Fruit fly (Drosophila melanogaster) whole organism, embryonic: Measurements from ENCODE around the gene CG9021.
A peak's percentile ranks its signal among the peaks of the same experiment; 100 is the strongest.

Experiments used
- Asciz ChIP-seq: fragments of 200-800 bp; sonication (Bioruptor generic); optimal IDR thresholded peaks from 2 replicates; lab custom pipeline; 2017; ENCODE audit warnings: missing biosample characterization, mild to moderate bottlenecking, missing genetic modification characterization, missing genetic modification reagents
- Atf3 ChIP-seq: fragments of 200-800 bp; sonication (Bioruptor generic); optimal IDR thresholded peaks from 3 replicates; lab custom pipeline; 2016; ENCODE audit warnings: missing biosample characterization, missing genetic modification characterization
- BEAF-32 ChIP-seq: fragments of 200-800 bp; sonication (Bioruptor generic); optimal IDR thresholded peaks from 3 replicates; lab custom pipeline; 2017; ENCODE audit warnings: missing biosample characterization, missing genetic modification characterization, mild to moderate bottlenecking, moderate library complexity, missing genetic modification reagents
- CG12071 ChIP-seq: fragments of 200-800 bp; sonication (Bioruptor generic); optimal IDR thresholded peaks from 3 replicates; lab custom pipeline; 2018; ENCODE audit warnings: missing biosample characterization, mild to moderate bottlenecking, missing genetic modification characterization
- CG12155 ChIP-seq: fragments of 200-800 bp; sonication (Bioruptor generic); optimal IDR thresholded peaks from 3 replicates; lab custom pipeline; 2016; ENCODE audit warnings: missing biosample characterization, missing genetic modification characterization
- CG14860 ChIP-seq: fragments of 200-800 bp; sonication (Bioruptor generic); IDR thresholded peaks from 3 replicates; pipeline ENCODE4 v1.3.6; 2022; ENCODE audit warnings: missing biosample characterization, missing genetic modification characterization; ENCODE audit not compliant: partially characterized antibody
- CG15073 ChIP-seq: fragments of 200-800 bp; sonication (Bioruptor generic); optimal IDR thresholded peaks from 2 replicates; lab custom pipeline; 2016; ENCODE audit warnings: missing biosample characterization, missing genetic modification characterization
- CG15269 ChIP-seq: fragments of 200-800 bp; sonication (Bioruptor generic); optimal IDR thresholded peaks from 2 replicates; lab custom pipeline; 2018; ENCODE audit warnings: missing biosample characterization, mild to moderate bottlenecking, missing genetic modification characterization, moderate library complexity
- CG16863 ChIP-seq: fragments of 200-800 bp; sonication (Bioruptor generic); optimal IDR thresholded peaks from 3 replicates; lab custom pipeline; 2016; ENCODE audit warnings: missing biosample characterization, missing genetic modification characterization
- CG17612 ChIP-seq: fragments of 200-800 bp; sonication (Bioruptor generic); IDR thresholded peaks from 2 replicates; pipeline ENCODE4 v1.3.6; 2022; ENCODE audit warnings: missing biosample characterization, missing genetic modification characterization
- CG18262 ChIP-seq: fragments of 200-800 bp; optimal IDR thresholded peaks from 3 replicates; lab custom pipeline; 2019; ENCODE audit warnings: missing biosample characterization, mild to moderate bottlenecking, missing genetic modification characterization, moderate library complexity
- CG1832 ChIP-seq: fragments of 200-800 bp; sonication (Bioruptor generic); optimal IDR thresholded peaks from 2 replicates; lab custom pipeline; 2017; ENCODE audit warnings: missing biosample characterization, mild to moderate bottlenecking, missing genetic modification characterization, inconsistent platforms
- CG33213 ChIP-seq: fragments of 200-800 bp; sonication (Bioruptor generic); optimal IDR thresholded peaks from 3 replicates; lab custom pipeline; 2016; ENCODE audit warnings: missing biosample characterization, missing genetic modification characterization
- CG34224 ChIP-seq: fragments of 200-800 bp; sonication (Bioruptor generic); IDR thresholded peaks from 3 replicates; pipeline ENCODE4 v1.3.6; 2022; ENCODE audit warnings: missing biosample characterization, missing genetic modification characterization; ENCODE audit not compliant: partially characterized antibody
- CG34376 ChIP-seq: fragments of 200-800 bp; sonication (Bioruptor generic); optimal IDR thresholded peaks from 2 replicates; lab custom pipeline; 2018; ENCODE audit warnings: missing biosample characterization, mild to moderate bottlenecking, missing genetic modification characterization
- CG3847 ChIP-seq: fragments of 200-800 bp; sonication (Bioruptor generic); IDR thresholded peaks from 2 replicates; pipeline ENCODE4 v1.3.6; 2022; ENCODE audit warnings: missing biosample characterization, missing genetic modification characterization
- CG4360 ChIP-seq: fragments of 200-800 bp; sonication (Bioruptor generic); IDR thresholded peaks from 2 replicates; pipeline ENCODE4 v1.3.6; 2022; ENCODE audit warnings: missing biosample characterization, missing genetic modification characterization
- CG5245 ChIP-seq: fragments of 200-800 bp; sonication (Bioruptor generic); optimal IDR thresholded peaks from 3 replicates; lab custom pipeline; 2016; ENCODE audit warnings: missing biosample characterization, missing genetic modification characterization
- CG7357 ChIP-seq: fragments of 200-800 bp; sonication (Bioruptor generic); IDR thresholded peaks from 3 replicates; pipeline ENCODE4 v1.3.6; 2022; ENCODE audit warnings: missing biosample characterization, missing genetic modification characterization
- CG8290 ChIP-seq, 3 experiments: fragments of 200-800 bp; sonication (Bioruptor generic); optimal IDR thresholded peaks; 2 replicates each; lab custom pipeline; 2016 to 2019; ENCODE audit warnings: missing biosample characterization in 3 of 3, missing genetic modification characterization in 3 of 3, mild to moderate bottlenecking in 2 of 3, moderate library complexity in 1 of 3
- CG8478 ChIP-seq: fragments of >200 bp; optimal IDR thresholded peaks from 2 replicates; lab custom pipeline; 2018
- CG8924 ChIP-seq: fragments of 200-800 bp; optimal IDR thresholded peaks from 3 replicates; lab custom pipeline; 2019; ENCODE audit warnings: missing biosample characterization, mild to moderate bottlenecking, missing genetic modification characterization, moderate library complexity
- CTCF ChIP-seq: fragments of 200-800 bp; sonication (Bioruptor generic); optimal IDR thresholded peaks from 2 replicates; lab custom pipeline; 2017; ENCODE audit warnings: missing biosample characterization, mild to moderate bottlenecking, missing genetic modification characterization, moderate library complexity
- Doc2 ChIP-seq: fragments of 200-800 bp; sonication (Bioruptor generic); IDR thresholded peaks from 2 replicates; pipeline ENCODE4 v1.3.6; 2022; ENCODE audit warnings: missing biosample characterization, missing genetic modification characterization
- Fer1 ChIP-seq: fragments of 200-800 bp; sonication (Bioruptor generic); optimal IDR thresholded peaks from 2 replicates; lab custom pipeline; 2017; ENCODE audit warnings: missing biosample characterization, mild to moderate bottlenecking, missing genetic modification characterization
- Hr3 ChIP-seq: fragments of 200-800 bp; sonication (Bioruptor generic); optimal IDR thresholded peaks from 3 replicates; lab custom pipeline; 2016; ENCODE audit warnings: missing biosample characterization, missing genetic modification characterization
- Opbp ChIP-seq: fragments of 200-800 bp; sonication (Bioruptor generic); IDR thresholded peaks from 3 replicates; pipeline ENCODE4 v1.3.6; 2022; ENCODE audit warnings: missing biosample characterization, missing genetic modification characterization; ENCODE audit not compliant: partially characterized antibody
- Trl ChIP-seq, 3 experiments: fragments of >200 bp in 2 of 3; fragments of 200-800 bp in 1 of 3; sonication (Bioruptor generic) in 1 of 3; optimal IDR thresholded peaks; 2 replicates in 1 of 3; 3 replicates in 2 of 3; lab custom pipeline; 2016 to 2017; ENCODE audit warnings: missing biosample characterization in 1 of 3, missing genetic modification characterization in 1 of 3
- ato ChIP-seq: fragments of 200-800 bp; sonication (Bioruptor generic); IDR thresholded peaks from 2 replicates; pipeline ENCODE4 v1.3.6; 2022; ENCODE audit warnings: missing biosample characterization, missing genetic modification characterization; ENCODE audit not compliant: partially characterized antibody
- bsh ChIP-seq, 2 experiments: fragments of 200-800 bp; sonication (Bioruptor generic); optimal IDR thresholded peaks; 2 replicates each; lab custom pipeline; 2017 to 2018; ENCODE audit warnings: mild to moderate bottlenecking in 2 of 2, missing biosample characterization in 2 of 2, missing genetic modification characterization in 2 of 2, moderate library complexity in 1 of 2
- cas ChIP-seq: fragments of 200-800 bp; sonication (Bioruptor generic); IDR thresholded peaks from 2 replicates; pipeline ENCODE4 v1.3.6; 2022; ENCODE audit warnings: missing biosample characterization, missing genetic modification characterization
- caup ChIP-seq: fragments of 200-800 bp; sonication (Bioruptor generic); optimal IDR thresholded peaks from 3 replicates; lab custom pipeline; 2017; ENCODE audit warnings: missing biosample characterization, mild to moderate bottlenecking, missing genetic modification characterization, moderate library complexity; ENCODE audit not compliant: severe bottlenecking
- chm ChIP-seq: fragments of 200-800 bp; sonication (Bioruptor generic); IDR thresholded peaks from 2 replicates; pipeline ENCODE4 v1.3.6; 2022; ENCODE audit warnings: missing biosample characterization, missing genetic modification characterization
- ci ChIP-seq: fragments of 200-800 bp; sonication (Bioruptor generic); IDR thresholded peaks from 3 replicates; pipeline ENCODE4 v1.3.6; 2022; ENCODE audit warnings: missing biosample characterization, missing genetic modification characterization
- croc ChIP-seq: fragments of 200-800 bp; sonication (Bioruptor generic); conservative IDR thresholded peaks from 3 replicates; pipeline ENCODE4 v1.3.6; 2022; ENCODE audit warnings: missing biosample characterization, missing genetic modification characterization
- disco-r ChIP-seq: fragments of 200-800 bp; sonication (Bioruptor generic); optimal IDR thresholded peaks from 2 replicates; lab custom pipeline; 2016; ENCODE audit warnings: missing biosample characterization, missing genetic modification characterization
- dysf ChIP-seq: fragments of 200-800 bp; sonication (Bioruptor generic); IDR thresholded peaks from 3 replicates; pipeline ENCODE4 v1.3.6; 2022; ENCODE audit warnings: missing biosample characterization, missing genetic modification characterization
- exex ChIP-seq: fragments of 200-800 bp; sonication (Bioruptor generic); optimal IDR thresholded peaks from 4 replicates; lab custom pipeline; 2018; ENCODE audit warnings: missing biosample characterization, mild to moderate bottlenecking, missing genetic modification characterization, moderate library complexity
- fd64A ChIP-seq: fragments of 200-800 bp; sonication (Bioruptor generic); optimal IDR thresholded peaks from 3 replicates; lab custom pipeline; 2018; ENCODE audit warnings: missing biosample characterization, mild to moderate bottlenecking, missing genetic modification characterization
- gce ChIP-seq: fragments of 200-800 bp; sonication (Bioruptor generic); IDR thresholded peaks from 3 replicates; pipeline ENCODE4 v1.3.6; 2022; ENCODE audit warnings: missing biosample characterization, missing genetic modification characterization
- hb ChIP-seq: fragments of 200-800 bp; sonication (Bioruptor generic); IDR thresholded peaks from 3 replicates; pipeline ENCODE4 v1.3.6; 2022; ENCODE audit warnings: missing biosample characterization, missing genetic modification characterization; ENCODE audit not compliant: partially characterized antibody
- jigr1 ChIP-seq: fragments of 200-800 bp; sonication (Bioruptor generic); IDR thresholded peaks from 3 replicates; pipeline ENCODE4 v1.3.6; 2022; ENCODE audit warnings: missing biosample characterization, missing genetic modification characterization
- klu ChIP-seq: fragments of 200-800 bp; sonication (Bioruptor generic); IDR thresholded peaks from 2 replicates; pipeline ENCODE4 v1.3.6; 2022; ENCODE audit warnings: missing biosample characterization, missing genetic modification characterization
- pan ChIP-seq, 4 experiments: fragments of >200 bp in 3 of 4; fragments of 200-800 bp in 1 of 4; sonication (Bioruptor generic) in 1 of 4; optimal IDR thresholded peaks in 3 of 4; IDR thresholded peaks in 1 of 4; 2 replicates each; pipeline versions ENCODE4 v1.3.6 to Lab custom; 2017 to 2022; ENCODE audit warnings: missing biosample characterization in 2 of 4, missing genetic modification characterization in 2 of 4, mixed read lengths in 1 of 4
- peb ChIP-seq: fragments of 200-800 bp; sonication (Bioruptor generic); IDR thresholded peaks from 2 replicates; pipeline ENCODE4 v1.3.6; 2022; ENCODE audit warnings: missing biosample characterization, missing genetic modification characterization
- sisA ChIP-seq: fragments of 200-800 bp; sonication (Bioruptor generic); IDR thresholded peaks from 2 replicates; pipeline ENCODE4 v1.3.6; 2022; ENCODE audit warnings: missing biosample characterization, missing genetic modification characterization
- tna ChIP-seq: fragments of 200-800 bp; sonication (Bioruptor generic); IDR thresholded peaks from 2 replicates; pipeline ENCODE4 v1.3.6; 2022; ENCODE audit warnings: missing biosample characterization, missing genetic modification characterization; ENCODE audit not compliant: partially characterized antibody

Gene CG9021

DNA sequence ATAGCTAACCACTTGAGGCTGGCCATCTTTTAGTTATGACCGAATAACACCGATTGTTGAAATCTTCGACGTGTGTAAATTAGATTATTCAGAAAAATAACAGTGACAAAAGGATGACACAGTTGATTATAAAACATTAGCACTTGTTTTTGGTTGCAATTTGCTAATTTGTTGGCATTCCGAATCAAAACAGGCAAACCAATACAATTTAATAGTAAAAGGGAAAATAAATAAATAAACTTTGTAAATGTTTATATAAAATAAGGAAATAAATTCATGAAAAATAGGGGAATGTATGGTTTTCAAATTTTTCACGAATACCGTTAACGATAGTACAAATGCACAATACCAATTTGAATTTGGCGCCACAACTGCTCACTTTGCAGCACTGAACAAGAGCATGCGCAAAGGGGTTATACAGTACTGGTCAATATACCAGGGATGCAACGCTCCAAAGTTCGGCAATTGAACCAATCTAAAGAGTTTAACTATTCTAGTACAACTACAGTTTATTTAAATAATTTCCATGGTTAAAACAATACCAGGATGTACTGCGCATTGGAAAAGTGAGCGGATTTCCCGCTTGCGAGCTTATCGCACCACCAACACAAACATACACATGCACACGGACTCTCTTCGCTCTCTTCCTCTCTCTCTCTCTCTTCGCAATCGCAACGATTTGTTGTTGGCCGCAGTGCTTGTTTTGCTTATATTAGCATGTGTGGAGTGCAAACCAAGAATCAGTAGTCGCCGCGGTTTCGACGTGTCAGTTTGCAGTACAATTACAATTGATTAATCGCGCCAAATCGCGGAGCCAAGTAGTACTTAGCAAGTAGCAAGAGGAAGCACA is 39.0 kb upstream of the CG9021 start, which contains the start of the genes Sfp26Ad and Gpdh1 (continued):
- TF ChIP-seq sisA = peak; percentile 65
- peak; percentile 46 for TF ChIP-seq CG16863
- peak; percentile 54; the same call in 2 of the 3 replicates for TF ChIP-seq Opbp
- peak; percentile 67; the same call in 2 of the 3 replicates for TF ChIP-seq dysf (GFP tag; lab: Robert Waterston, UW)
- no peak; the same call in 2 of the 3 replicates for TF ChIP-seq gce
- TF ChIP-seq CG14860 = no peak
- peak; percentile 68 for TF ChIP-seq CG8290 (GFP tag; optimal IDR thresholded peaks at IDR 0.05; lab: Kevin White, UChicago)
- peak in 1 of 2 experiments; percentile 92 for TF ChIP-seq CG8290 (tag; optimal IDR thresholded peaks at IDR 0.05; lab: Kevin White, UChicago)
- TF ChIP-seq bsh (GFP tag; optimal IDR thresholded peaks at IDR 0.05; lab: Kevin White, UChicago) = peak; percentile 39 to 62
- peak; percentile 66 for TF ChIP-seq exex (tag; lab: Kevin White, UChicago)
- TF ChIP-seq CG3847 = peak; percentile 93
- TF ChIP-seq pan (optimal IDR thresholded peaks at IDR 0.05; lab: Kevin White, UChicago) = no peak
- TF ChIP-seq pan (GFP tag; optimal IDR thresholded peaks at IDR 0.05 in 1 of 2, IDR thresholded peaks at IDR 0.05 in 1 of 2) = peak in 1 of 2 experiments; percentile 63
- peak; percentile 46; the same call in 1 of the 2 replicates for TF ChIP-seq klu (GFP tag; lab: Robert Waterston, UW)
- peak; percentile 5 for TF ChIP-seq Asciz (GFP tag; lab: Kevin White, UChicago)
- peak; percentile 91 for TF ChIP-seq ci (GFP tag; lab: Robert Waterston, UW)
- TF ChIP-seq hb (GFP tag; lab: Robert Waterston, UW) = no peak
- peak; percentile 75 for TF ChIP-seq CG5245 (GFP tag; lab: Kevin White, UChicago)
- 0 out of 2 replicates have a peak, but pooled peaks have one; percentile 14 for TF ChIP-seq cas (GFP tag; lab: Robert Waterston, UW)
- TF ChIP-seq jigr1 (GFP tag; lab: Robert Waterston, UW) = no peak
- peak; percentile 81 for TF ChIP-seq CG33213 (GFP tag; lab: Kevin White, UChicago)
- peak; percentile 70 for TF ChIP-seq Hr3 (GFP tag; lab: Kevin White, UChicago)
- TF ChIP-seq CG1832 (GFP tag; lab: Kevin White, UChicago) = no peak
- TF ChIP-seq CG12071 (GFP tag; lab: Kevin White, UChicago) = peak; percentile 45
- peak; percentile 79 for TF ChIP-seq CG34376 (GFP tag; lab: Kevin White, UChicago)
- no peak; the same call in 1 of the 2 replicates for TF ChIP-seq tna
- TF ChIP-seq CG18262 = peak; percentile 63
- TF ChIP-seq CG15073 (GFP tag; lab: Kevin White, UChicago) = no peak
- TF ChIP-seq croc (GFP tag; lab: Robert Waterston, UW) = 0 out of 3 replicates have a peak, but pooled peaks have one; percentile 17
- peak; percentile 66 for TF ChIP-seq BEAF-32 (GFP tag; lab: Kevin White, UChicago)
- TF ChIP-seq ato = peak; percentile 15; the same call in 1 of the 2 replicates
- TF ChIP-seq Doc2 = no peak
- TF ChIP-seq caup = peak; percentile 85
- TF ChIP-seq Atf3 (GFP tag; lab: Kevin White, UChicago) = peak; percentile 40
- TF ChIP-seq CG8478 (lab: Kevin White, UChicago) = no peak
- TF ChIP-seq fd64A = peak; percentile 12
- no peak for TF ChIP-seq CG7357
- TF ChIP-seq CG12155 (GFP tag; lab: Kevin White, UChicago) = peak; percentile 85
- peak; percentile 16 for TF ChIP-seq disco-r
- TF ChIP-seq CTCF (GFP tag; lab: Kevin White, UChicago) = no peak
- 0 out of 2 replicates have a peak, but pooled peaks have one; percentile 11 for TF ChIP-seq peb (GFP tag; lab: Robert Waterston, UW)
- TF ChIP-seq CG15269 = peak; percentile 58
- peak; percentile 98 to 99 for TF ChIP-seq Trl (optimal IDR thresholded peaks at IDR 0.05; lab: Kevin White, UChicago)
- TF ChIP-seq Trl (GFP tag; optimal IDR thresholded peaks at IDR 0.05; lab: Kevin White, UChicago) = peak; percentile 92
- TF ChIP-seq Fer1 = peak; percentile 84
- TF ChIP-seq CG17612 = no peak
- TF ChIP-seq chm (GFP tag; lab: Robert Waterston, UW) = peak; percentile 73
- peak; percentile 75 for TF ChIP-seq CG8924 (tag; lab: Kevin White, UChicago)
- peak; percentile 73 for TF ChIP-seq CG4360 (GFP tag; lab: Robert Waterston, UW)
- TF ChIP-seq CG34224 (GFP tag; lab: Robert Waterston, UW) = peak; percentile 22; the same call in 1 of the 3 replicates
